Worm (Caenorhabditis elegans) whole organism, young adult: ENCODE data around the gene ncx-6.

ENCODE experiments used
- B0261.1 ChIP-seq: sonication (generic microtip); optimal IDR thresholded peaks from 2 replicates; lab custom pipeline; 2016; ENCODE audit warnings: mild to moderate bottlenecking, missing genetic modification characterization, moderate library complexity, missing compliant biosample characterization
- D2030.7 ChIP-seq: fragments of 200-800 bp; sonication (Bioruptor generic); IDR thresholded peaks from 2 replicates; pipeline ENCODE4 v1.3.6; 2022; ENCODE audit warnings: missing genetic modification reagents, missing genetic modification characterization, missing compliant biosample characterization
- F33H1.4 ChIP-seq: fragments of 200-800 bp; sonication (Bioruptor generic); IDR thresholded peaks from 2 replicates; pipeline ENCODE4 v1.3.6; 2022; ENCODE audit warnings: missing genetic modification reagents, missing genetic modification characterization, missing compliant biosample characterization
- F52B5.7 ChIP-seq: sonication (generic microtip); optimal IDR thresholded peaks from 2 replicates; lab custom pipeline; 2016; ENCODE audit warnings: mild to moderate bottlenecking, missing genetic modification characterization, missing compliant biosample characterization
- F55B11.4 ChIP-seq: sonication (generic microtip); optimal IDR thresholded peaks from 2 replicates; lab custom pipeline; 2016; ENCODE audit warnings: missing compliant biosample characterization, missing genetic modification characterization, borderline replicate concordance; ENCODE audit not compliant: insufficient read depth
- K11D2.4 ChIP-seq: fragments of 200-800 bp; sonication (Bioruptor generic); IDR thresholded peaks from 2 replicates; pipeline ENCODE4 v1.3.6; 2022; ENCODE audit warnings: missing genetic modification reagents, missing genetic modification characterization, missing compliant biosample characterization
- K12H6.12 ChIP-seq: fragments of 200-800 bp; sonication (Bioruptor generic); optimal IDR thresholded peaks from 2 replicates; lab custom pipeline; 2018; ENCODE audit warnings: mild to moderate bottlenecking, missing genetic modification characterization, missing compliant biosample characterization
- Y53G8AR.9 ChIP-seq: fragments of 200-800 bp; sonication (Bioruptor generic); conservative IDR thresholded peaks from 2 replicates; pipeline ENCODE4 v1.3.6; 2022; ENCODE audit warnings: missing genetic modification reagents, missing genetic modification characterization, missing compliant biosample characterization
- Y56A3A.18 ChIP-seq: fragments of 200-800 bp; sonication (Bioruptor generic); IDR thresholded peaks from 2 replicates; pipeline ENCODE4 v1.3.6; 2022; ENCODE audit warnings: missing genetic modification reagents, missing genetic modification characterization, missing compliant biosample characterization
- ZK185.1 ChIP-seq: sonication (generic microtip); optimal IDR thresholded peaks from 2 replicates; lab custom pipeline; 2016; ENCODE audit warnings: mild to moderate bottlenecking, missing genetic modification characterization, missing compliant biosample characterization; ENCODE audit not compliant: poor library complexity, severe bottlenecking
- atf-7 ChIP-seq: sonication (generic microtip); optimal IDR thresholded peaks from 2 replicates; lab custom pipeline; 2017; ENCODE audit warnings: mild to moderate bottlenecking, missing genetic modification characterization, missing compliant biosample characterization
- athp-1 ChIP-seq: sonication (generic microtip); optimal IDR thresholded peaks from 2 replicates; lab custom pipeline; 2017; ENCODE audit warnings: mild to moderate bottlenecking, missing genetic modification characterization, missing compliant biosample characterization
- bed-1 ChIP-seq: fragments of 200-800 bp; sonication (Bioruptor generic); IDR thresholded peaks from 2 replicates; pipeline ENCODE4 v1.3.6; 2022; ENCODE audit warnings: missing genetic modification reagents, missing genetic modification characterization, missing compliant biosample characterization
- ccch-3 ChIP-seq: fragments of 200-800 bp; sonication (Bioruptor generic); optimal IDR thresholded peaks from 2 replicates; lab custom pipeline; 2018; ENCODE audit warnings: mild to moderate bottlenecking, missing genetic modification characterization, missing compliant biosample characterization
- cebp-1 ChIP-seq, 2 experiments: fragments of 200-800 bp in 1 of 2; sonication (Bioruptor generic) in 1 of 2; sonication (generic microtip) in 1 of 2; IDR thresholded peaks in 1 of 2; optimal IDR thresholded peaks in 1 of 2; 2 replicates each; pipeline versions ENCODE4 v1.3.6 to Lab custom; 2017 to 2022; ENCODE audit warnings: missing compliant biosample characterization in 2 of 2, missing genetic modification characterization in 2 of 2, mild to moderate bottlenecking in 1 of 2, missing genetic modification reagents in 1 of 2, moderate library complexity in 1 of 2
- ceh-27 ChIP-seq: fragments of 200-800 bp; sonication (Bioruptor generic); optimal IDR thresholded peaks from 2 replicates; lab custom pipeline; 2018; ENCODE audit warnings: mild to moderate bottlenecking, missing genetic modification characterization, moderate library complexity, missing compliant biosample characterization
- ceh-58 ChIP-seq: fragments of 200-800 bp; sonication (Bioruptor generic); IDR thresholded peaks from 2 replicates; pipeline ENCODE4 v1.3.6; 2022; ENCODE audit warnings: missing genetic modification characterization, missing compliant biosample characterization
- dpl-1 ChIP-seq: fragments of 150-350 bp; optimal IDR thresholded peaks from 2 replicates; lab custom pipeline; 2014; ENCODE audit warnings: missing biosample characterization, missing genetic modification reagents, missing genetic modification characterization
- egl-18 ChIP-seq: fragments of 200-800 bp; sonication (Bioruptor generic); IDR thresholded peaks from 2 replicates; pipeline ENCODE4 v1.3.6; 2022; ENCODE audit warnings: missing genetic modification reagents, missing genetic modification characterization, missing compliant biosample characterization
- egl-44 ChIP-seq: fragments of 200-800 bp; sonication (Bioruptor generic); IDR thresholded peaks from 2 replicates; pipeline ENCODE4 v1.3.6; 2022; ENCODE audit warnings: missing genetic modification reagents, missing genetic modification characterization, missing compliant biosample characterization
- gei-17 ChIP-seq: fragments of 200-800 bp; sonication (Bioruptor generic); optimal IDR thresholded peaks from 2 replicates; lab custom pipeline; 2018; ENCODE audit warnings: mild to moderate bottlenecking, missing genetic modification characterization, missing compliant biosample characterization
- him-1 ChIP-seq: sonication (generic microtip); optimal IDR thresholded peaks from 2 replicates; lab custom pipeline; 2016; ENCODE audit warnings: missing genotype, missing genetic modification reagents, missing genetic modification characterization, missing compliant biosample characterization
- hlh-26 ChIP-seq: fragments of 200-800 bp; sonication (Bioruptor generic); conservative IDR thresholded peaks from 2 replicates; pipeline ENCODE4 v1.3.6; 2022; ENCODE audit warnings: missing genetic modification reagents, missing genetic modification characterization, missing compliant biosample characterization
- hmg-1.2 ChIP-seq: fragments of 200-800 bp; sonication (Bioruptor generic); IDR thresholded peaks from 2 replicates; pipeline ENCODE4 v1.3.6; 2022; ENCODE audit warnings: missing genetic modification reagents, missing genetic modification characterization, missing compliant biosample characterization
- hsf-1 ChIP-seq: fragments of 200-800 bp; sonication (Bioruptor generic); IDR thresholded peaks from 2 replicates; pipeline ENCODE4 v1.3.6; 2022; ENCODE audit warnings: missing genetic modification reagents, missing genetic modification characterization, missing compliant biosample characterization
- lag-1 ChIP-seq: fragments of 200-800 bp; sonication (Bioruptor generic); IDR thresholded peaks from 2 replicates; pipeline ENCODE4 v1.3.6; 2022; ENCODE audit warnings: missing genetic modification reagents, missing genetic modification characterization, missing compliant biosample characterization
- lin-40 ChIP-seq: sonication (generic microtip); optimal IDR thresholded peaks from 2 replicates; lab custom pipeline; 2016; ENCODE audit warnings: missing genetic modification characterization, mild to moderate bottlenecking, missing compliant biosample characterization, missing genotype, missing genetic modification reagents
- madf-10 ChIP-seq: sonication (generic microtip); optimal IDR thresholded peaks from 2 replicates; lab custom pipeline; 2016; ENCODE audit warnings: mild to moderate bottlenecking, missing genetic modification characterization, missing compliant biosample characterization
- mxl-1 ChIP-seq: sonication (generic microtip); optimal IDR thresholded peaks from 2 replicates; lab custom pipeline; 2016; ENCODE audit warnings: missing genetic modification characterization, missing compliant biosample characterization
- nhr-120 ChIP-seq: fragments of 200-800 bp; sonication (Bioruptor generic); IDR thresholded peaks from 2 replicates; pipeline ENCODE4 v1.3.6; 2022; ENCODE audit warnings: missing genetic modification characterization, missing compliant biosample characterization
- nhr-80 ChIP-seq: sonication (generic microtip); optimal IDR thresholded peaks from 2 replicates; lab custom pipeline; 2016; ENCODE audit warnings: missing genetic modification characterization, missing compliant biosample characterization
- nhr-90 ChIP-seq: sonication (generic microtip); optimal IDR thresholded peaks from 2 replicates; lab custom pipeline; 2016; ENCODE audit warnings: missing genotype, mild to moderate bottlenecking, missing genetic modification characterization, missing compliant biosample characterization
- pha-4 ChIP-seq: fragments of 150-350 bp; sonication (generic microtip); optimal IDR thresholded peaks from 2 replicates; lab custom pipeline; 2014; ENCODE audit warnings: missing biosample characterization, missing genetic modification reagents, missing genetic modification characterization
- repo-1 ChIP-seq: sonication (generic microtip); optimal IDR thresholded peaks from 2 replicates; lab custom pipeline; 2017; ENCODE audit warnings: mild to moderate bottlenecking, missing genetic modification characterization, missing compliant biosample characterization
- snpc-4 ChIP-seq, 5 experiments: fragments of 150-350 bp in 1 of 5; sonication (generic microtip) in 4 of 5; optimal IDR thresholded peaks; 2 replicates each; lab custom pipeline; 2014 to 2018; ENCODE audit warnings: missing genetic modification characterization in 5 of 5, missing biosample characterization in 3 of 5, antibody characterized with exemption in 2 of 5, mild to moderate bottlenecking in 2 of 5, missing compliant biosample characterization in 2 of 5, missing genotype in 2 of 5, moderate library complexity in 2 of 5, missing genetic modification reagents in 1 of 5
- somi-1 ChIP-seq: fragments of 200-800 bp; sonication (Bioruptor generic); optimal IDR thresholded peaks from 2 replicates; lab custom pipeline; 2018; ENCODE audit warnings: mild to moderate bottlenecking, missing genetic modification characterization, missing compliant biosample characterization
- tbp1 ChIP-seq: fragments of 200-800 bp; sonication (Bioruptor generic); optimal IDR thresholded peaks from 2 replicates; lab custom pipeline; 2018; ENCODE audit warnings: mild to moderate bottlenecking, missing genetic modification characterization, missing compliant biosample characterization
- unc-62 ChIP-seq: fragments of 150-350 bp; optimal IDR thresholded peaks from 2 replicates; lab custom pipeline; 2014; ENCODE audit warnings: missing biosample characterization, missing genetic modification reagents, missing genetic modification characterization
- zfh-2 ChIP-seq: fragments of 200-800 bp; sonication (Bioruptor generic); conservative IDR thresholded peaks from 2 replicates; pipeline ENCODE4 v1.3.6; 2022; ENCODE audit warnings: missing genetic modification reagents, missing genetic modification characterization, missing compliant biosample characterization
- ztf-22 ChIP-seq: fragments of 200-800 bp; sonication (Bioruptor generic); optimal IDR thresholded peaks from 2 replicates; lab custom pipeline; 2018; ENCODE audit warnings: mild to moderate bottlenecking, missing genetic modification characterization, moderate library complexity, missing compliant biosample characterization
- ztf-26 ChIP-seq: sonication (generic microtip); optimal IDR thresholded peaks from 2 replicates; lab custom pipeline; 2017; ENCODE audit warnings: missing genetic modification characterization, missing compliant biosample characterization
- ztf-6 ChIP-seq: fragments of 200-800 bp; sonication (Bioruptor generic); IDR thresholded peaks from 2 replicates; pipeline ENCODE4 v1.3.6; 2022; ENCODE audit warnings: missing genetic modification reagents, missing genetic modification characterization, missing compliant biosample characterization

Gene ncx-6

ce11 chrIII:9665490-9666179, 48.1 kb downstream of the ncx-6 start:
- TF ChIP-seq unc-62 (no peak), pha-4 (tag; lab: Kevin White, UChicago) (no peak), ceh-27 (GFP tag; lab: Kevin White, UChicago) (peak; percentile 69), nhr-80 (tag; lab: Kevin White, UChicago) (peak; percentile 94), gei-17 (GFP tag; lab: Kevin White, UChicago) (no peak), cebp-1 (GFP tag; IDR thresholded peaks at IDR 0.05; lab: Robert Waterston, UW) (no peak), cebp-1 (tag; optimal IDR thresholded peaks at IDR 0.05; lab: Kevin White, UChicago) (peak; percentile 26), somi-1 (GFP tag; lab: Kevin White, UChicago) (peak; percentile 16), zfh-2 (GFP tag; lab: Robert Waterston, UW) (0 out of 2 replicates have a peak, but pooled peaks have one; percentile 14), ccch-3 (GFP tag; lab: Kevin White, UChicago) (no peak), lag-1 (GFP tag; lab: Robert Waterston, UW) (no peak), ztf-22 (no peak), ztf-26 (tag; lab: Kevin White, UChicago) (peak; percentile 42), F55B11.4 (tag; lab: Kevin White, UChicago) (no peak), lin-40 (peak; percentile 44), F52B5.7 (tag; lab: Kevin White, UChicago) (no peak), egl-44 (no peak), hlh-26 (GFP tag; lab: Robert Waterston, UW) (no peak), ZK185.1 (tag; lab: Kevin White, UChicago) (peak; percentile 26), madf-10 (tag; lab: Kevin White, UChicago) (no peak), bed-1 (no peak), K11D2.4 (GFP tag; lab: Robert Waterston, UW) (0 out of 2 replicates have a peak, but pooled peaks have one; percentile 27), hsf-1 (GFP tag; lab: Robert Waterston, UW) (no peak), K12H6.12 (peak; percentile 49), nhr-120 (GFP tag; lab: Robert Waterston, UW) (no peak)

- TF ChIP-seq Y53G8AR.9 (GFP tag; lab: Robert Waterston, UW) (0 out of 2 replicates have a peak, but pooled peaks have one; percentile 14), atf-7 (tag; lab: Kevin White, UChicago) (no peak), somi-1 (GFP tag; lab: Kevin White, UChicago) (no peak), him-1 (tag; lab: Kevin White, UChicago) (no peak), ztf-6 (GFP tag; lab: Robert Waterston, UW) (no peak), D2030.7 (GFP tag; lab: Robert Waterston, UW) (no peak)
Observed at ce11 chrIII:9664484-9665221, 49.1 kb downstream of the ncx-6 start.

ce11 chrIII:9663943-9664342, 49.8 kb downstream of the ncx-6 start:
- TF ChIP-seq repo-1 (tag; lab: Kevin White, UChicago) (no peak), ztf-6 (GFP tag; lab: Robert Waterston, UW) (no peak), ceh-58 (GFP tag; lab: Robert Waterston, UW) (no peak), nhr-120 (GFP tag; lab: Robert Waterston, UW) (no peak), mxl-1 (tag; lab: Kevin White, UChicago) (no peak), tbp1 (GFP tag; lab: Kevin White, UChicago) (no peak), athp-1 (tag; lab: Kevin White, UChicago) (no peak), F33H1.4 (GFP tag; lab: Robert Waterston, UW) (no peak), B0261.1 (tag; lab: Kevin White, UChicago) (no peak), hmg-1.2 (GFP tag; lab: Robert Waterston, UW) (no peak), snpc-4 (GFP tag; optimal IDR thresholded peaks at IDR 0.05; lab: Kevin White, UChicago) (no peak), snpc-4 (tag; optimal IDR thresholded peaks at IDR 0.05; lab: Kevin White, UChicago) (no peak), nhr-90 (tag; lab: Kevin White, UChicago) (no peak), dpl-1 (no peak), egl-18 (GFP tag; lab: Robert Waterston, UW) (no peak), Y56A3A.18 (GFP tag; lab: Robert Waterston, UW) (no peak)
